Worm (Caenorhabditis elegans) whole organism, midembryonic: ENCODE data around the gene snr-4.

ENCODE experiments used
- T22C8.4 ChIP-seq: fragments of 200-800 bp; sonication (Bioruptor generic); IDR thresholded peaks from 2 replicates; pipeline ENCODE4 v1.3.6; 2022; ENCODE audit warnings: missing genetic modification characterization, missing compliant biosample characterization
- cog-1 ChIP-seq: sonication (generic microtip); optimal IDR thresholded peaks from 2 replicates; lab custom pipeline; 2016; ENCODE audit warnings: missing genetic modification characterization, missing compliant biosample characterization
- flt-1 ChIP-seq: fragments of 200-800 bp; sonication (Bioruptor generic); IDR thresholded peaks from 2 replicates; pipeline ENCODE4 v1.3.6; 2022; ENCODE audit warnings: missing genetic modification characterization, missing compliant biosample characterization
- klf-2 ChIP-seq: fragments of 200-800 bp; sonication (Bioruptor generic); conservative IDR thresholded peaks from 2 replicates; pipeline ENCODE4 v1.3.6; 2022; ENCODE audit warnings: missing genetic modification reagents, missing genetic modification characterization, missing compliant biosample characterization
- med-1 ChIP-seq: sonication (generic microtip); optimal IDR thresholded peaks from 2 replicates; lab custom pipeline; 2017; ENCODE audit warnings: missing genetic modification characterization, mild to moderate bottlenecking, missing compliant biosample characterization, antibody characterized with exemption, missing genetic modification reagents; ENCODE audit not compliant: insufficient read depth
- ref-1 ChIP-seq: fragments of 200-800 bp; sonication (Bioruptor generic); conservative IDR thresholded peaks from 2 replicates; pipeline ENCODE4 v1.3.6; 2022; ENCODE audit warnings: missing genetic modification reagents, missing genetic modification characterization, missing compliant biosample characterization
- ztf-29 ChIP-seq: fragments of 200-800 bp; sonication (Bioruptor generic); IDR thresholded peaks from 2 replicates; pipeline ENCODE4 v1.3.6; 2022; ENCODE audit warnings: missing genetic modification reagents, missing genetic modification characterization, missing compliant biosample characterization

DNA sequence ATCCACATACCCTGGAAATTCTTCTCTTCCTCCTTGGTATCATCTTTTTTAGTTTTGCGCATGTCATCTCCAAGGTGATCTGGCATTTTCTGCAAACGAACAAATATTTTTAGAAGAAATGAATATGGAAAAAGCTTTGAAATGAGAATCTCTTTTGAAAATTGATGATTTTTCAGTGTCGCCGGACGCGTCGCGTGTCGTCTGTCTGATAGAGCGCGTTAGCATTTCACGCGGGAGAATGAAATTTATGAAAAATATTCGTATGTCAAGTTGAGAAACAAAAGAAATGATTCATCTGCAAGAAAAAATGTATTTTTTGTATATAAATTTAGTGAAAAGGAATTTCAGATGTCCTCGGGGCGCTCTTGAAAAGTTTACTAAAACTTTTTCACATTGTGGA, 2.8 kb upstream of the snr-4 start, which contains the start of gene rpt-1:
- TF ChIP-seq ztf-29 (no peak), T22C8.4 (GFP tag; lab: Robert Waterston, UW) (no peak), ref-1 (GFP tag; lab: Robert Waterston, UW) (no peak), flt-1 (GFP tag; lab: Robert Waterston, UW) (0 out of 2 replicates have a peak, but pooled peaks have one; percentile 26), cog-1 (tag; lab: Kevin White, UChicago) (no peak), klf-2 (GFP tag; lab: Robert Waterston, UW) (no peak), med-1 (GFP tag; lab: Kevin White, UChicago) (no peak)
